Worm (Caenorhabditis elegans): ENCODE measurements around the gene slc-9B.2.

Gene slc-9B.2

DNA sequence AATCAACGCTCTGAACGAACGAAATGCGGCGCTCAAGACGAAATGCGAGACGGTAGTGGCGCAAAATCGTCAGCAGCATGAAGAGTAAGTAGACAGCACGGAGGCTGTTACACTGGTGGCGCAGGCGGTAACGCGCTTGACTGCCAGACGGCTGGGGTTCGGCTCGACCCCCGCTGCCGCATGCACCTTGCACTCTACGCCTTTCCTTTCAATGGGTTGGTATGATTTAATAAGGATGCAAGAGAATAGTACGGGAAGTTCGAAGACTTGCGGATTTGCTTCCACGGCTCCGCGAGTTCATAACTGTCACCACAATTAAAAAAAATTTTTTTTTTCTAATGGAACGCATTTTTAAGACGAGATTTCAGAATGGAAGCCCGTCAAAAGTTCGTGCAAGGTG, 31.2 kb downstream of the slc-9B.2 start (continued):
- peak; percentile 76 for TF ChIP-seq cebp-1 (GFP tag; IDR thresholded peaks at IDR 0.05)
- peak; percentile 78 for TF ChIP-seq cebp-1 (tag; optimal IDR thresholded peaks at IDR 0.05)
- TF ChIP-seq tlf-1 (GFP tag; optimal IDR thresholded peaks at IDR 0.05) = peak; percentile 40
- peak; percentile 95 for TF ChIP-seq nhr-90 (tag; optimal IDR thresholded peaks at IDR 0.05)
- TF ChIP-seq madf-6 (GFP tag; IDR thresholded peaks at IDR 0.05) = peak; percentile 64; the same call in 1 of the 2 replicates
- TF ChIP-seq snpc-1.1 (tag; optimal IDR thresholded peaks at IDR 0.05; ENCODE audit: insufficient read depth) = peak; percentile 50
- TF ChIP-seq die-1 (tag; optimal IDR thresholded peaks at IDR 0.05) = peak; percentile 94

DNA sequence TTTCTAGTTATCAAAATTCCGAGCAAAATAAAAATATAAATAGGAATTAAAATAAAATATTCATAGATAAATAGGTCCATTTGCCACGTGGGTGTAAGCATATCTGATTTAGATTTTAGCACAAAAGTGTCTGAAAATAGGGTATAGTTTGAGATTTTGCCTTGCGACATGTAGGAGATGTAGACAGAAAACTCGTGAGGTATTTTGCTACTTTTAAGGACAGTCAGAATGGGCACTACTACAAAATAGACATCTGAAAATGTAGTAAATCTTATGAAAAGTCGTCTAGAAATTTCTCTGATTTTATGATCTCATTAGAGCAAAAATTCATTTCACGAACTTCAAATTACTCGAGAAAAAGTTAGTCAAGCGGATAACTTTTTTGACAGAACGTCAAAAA, 35.8 kb downstream of the slc-9B.2 start, which contains the start of gene srv-34:
srv-34 (minus strand) TSS at position 101 of the 400 bp plus-strand sequence.
- TF ChIP-seq F57C9.4 (tag; optimal IDR thresholded peaks at IDR 0.05) (no peak), cebp-1 (GFP tag; IDR thresholded peaks at IDR 0.05) (no peak), cebp-1 (tag; optimal IDR thresholded peaks at IDR 0.05) (no peak), B0035.1 (tag; optimal IDR thresholded peaks at IDR 0.05) (no peak), tbp1 (GFP tag; optimal IDR thresholded peaks at IDR 0.05) (no peak), ceh-58 (GFP tag; IDR thresholded peaks at IDR 0.05) (no peak), ceh-40 (GFP tag; IDR thresholded peaks at IDR 0.05) (no peak)

DNA sequence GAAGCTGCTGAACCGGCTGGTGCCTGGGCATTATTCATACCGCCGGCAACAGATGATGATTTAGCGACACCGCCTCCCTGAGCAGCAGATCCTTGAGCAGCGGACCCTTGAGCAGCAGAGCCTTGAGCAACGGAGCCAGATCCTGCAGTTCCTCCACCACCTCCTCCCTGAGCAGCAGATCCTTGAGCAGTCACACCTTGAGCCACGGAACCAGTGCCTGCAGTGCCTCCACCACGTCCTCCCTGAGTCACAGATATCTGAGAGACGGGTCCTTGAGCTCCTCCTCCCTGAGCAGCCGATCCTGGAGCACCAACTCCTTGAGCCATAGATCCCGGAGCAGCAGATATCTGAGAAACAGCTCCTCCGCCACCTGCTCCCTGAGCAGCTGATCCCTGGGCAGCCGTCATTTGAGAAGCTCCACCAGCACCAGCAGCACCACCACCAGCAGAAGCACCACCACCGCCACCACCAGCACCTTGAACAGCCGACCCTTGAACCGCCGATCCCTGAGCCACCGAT, 37.6 kb downstream of the slc-9B.2 start:
- peak; percentile 86 for TF ChIP-seq zfh-2 (GFP tag; conservative IDR thresholded peaks at IDR 0.05)
- no peak for TF ChIP-seq tlf-1 (GFP tag; optimal IDR thresholded peaks at IDR 0.05)
- no peak for TF ChIP-seq hmg-1.2 (GFP tag; IDR thresholded peaks at IDR 0.05)
- TF ChIP-seq egrh-3 (GFP tag; IDR thresholded peaks at IDR 0.05) = peak; percentile 93

DNA sequence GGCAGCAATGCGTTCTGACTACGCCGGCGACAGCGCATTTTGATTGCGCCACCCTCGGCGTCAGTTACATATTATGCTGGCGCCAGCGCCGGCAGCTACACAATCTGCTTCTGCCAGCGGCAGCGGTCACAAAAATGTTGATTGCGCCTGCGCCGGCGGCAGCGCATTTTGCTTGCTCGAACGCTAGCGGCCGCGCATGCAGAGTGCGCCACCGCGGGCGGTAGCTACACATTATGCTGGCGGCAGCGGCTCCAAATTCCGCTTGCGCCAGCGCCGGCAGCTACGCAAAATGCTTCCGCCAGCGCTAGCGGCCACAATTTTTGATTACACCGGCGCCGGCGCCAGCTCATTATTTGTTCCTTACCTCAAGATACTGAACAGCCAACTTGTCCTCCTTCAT, 38.3 kb downstream of the slc-9B.2 start:
- no peak for TF ChIP-seq ets-4 (GFP tag; optimal IDR thresholded peaks at IDR 0.05)
- no peak for TF ChIP-seq ztf-22 (GFP tag; optimal IDR thresholded peaks at IDR 0.05)
- no peak for TF ChIP-seq lin-54 (GFP tag; optimal IDR thresholded peaks at IDR 0.05)
- TF ChIP-seq egrh-3 (GFP tag; IDR thresholded peaks at IDR 0.05) = peak; percentile 64; the same call in 1 of the 2 replicates
- TF ChIP-seq fkh-3 (tag; optimal IDR thresholded peaks at IDR 0.05) = peak; percentile 5
- TF ChIP-seq atf-7 (tag; optimal IDR thresholded peaks at IDR 0.05) = no peak
- TF ChIP-seq pbrm-1 (GFP tag; IDR thresholded peaks at IDR 0.05) = no peak
- TF ChIP-seq ceh-100 (GFP tag; IDR thresholded peaks at IDR 0.05) = no peak
- TF ChIP-seq let-607 (tag; optimal IDR thresholded peaks at IDR 0.05) = no peak
- peak; percentile 68 for TF ChIP-seq zfh-2 (GFP tag; conservative IDR thresholded peaks at IDR 0.05)
- TF ChIP-seq ztf-25 (GFP tag; IDR thresholded peaks at IDR 0.05) = no peak
- TF ChIP-seq ccch-3 (GFP tag; optimal IDR thresholded peaks at IDR 0.05) = no peak
- TF ChIP-seq chd-7 (tag; optimal IDR thresholded peaks at IDR 0.05) = no peak
- TF ChIP-seq B0261.1 (tag; optimal IDR thresholded peaks at IDR 0.05) = no peak
- no peak for TF ChIP-seq madf-6 (GFP tag; IDR thresholded peaks at IDR 0.05)
- TF ChIP-seq Y53F4B.3 (GFP tag; IDR thresholded peaks at IDR 0.05) = no peak
- no peak for TF ChIP-seq efl-1 (GFP tag; optimal IDR thresholded peaks at IDR 0.05)
- TF ChIP-seq F49E8.2 (tag; optimal IDR thresholded peaks at IDR 0.05; ENCODE audit: insufficient read depth) = no peak
- no peak for TF ChIP-seq Y67H2A.10 (GFP tag; conservative IDR thresholded peaks at IDR 0.05)
- no peak for TF ChIP-seq snpc-4 (GFP tag; optimal IDR thresholded peaks at IDR 0.05)
- TF ChIP-seq snpc-4 (tag; optimal IDR thresholded peaks at IDR 0.05) = no peak
- TF ChIP-seq xnd-1 (tag; optimal IDR thresholded peaks at IDR 0.05) = no peak
- no peak for TF ChIP-seq attf-5 (GFP tag; optimal IDR thresholded peaks at IDR 0.05)
- TF ChIP-seq C17E4.6 (GFP tag; IDR thresholded peaks at IDR 0.05) = 0 out of 2 replicates have a peak, but pooled peaks have one; percentile 46
- TF ChIP-seq aptf-2 (GFP tag; conservative IDR thresholded peaks at IDR 0.05) = no peak
- TF ChIP-seq hmg-20 (GFP tag; IDR thresholded peaks at IDR 0.05) = no peak
- no peak for TF ChIP-seq Y79H2A.3 (GFP tag; conservative IDR thresholded peaks at IDR 0.05)
- no peak for TF ChIP-seq let-526 (GFP tag; IDR thresholded peaks at IDR 0.05)
- TF ChIP-seq madf-3 (GFP tag; IDR thresholded peaks at IDR 0.05) = no peak
- TF ChIP-seq tbx-9 (tag; optimal IDR thresholded peaks at IDR 0.05; ENCODE audit: borderline replicate concordance) = no peak

Measured in whole organism, young adult.